Fruit fly (Drosophila melanogaster) whole organism, wandering third instar larva: Measurements from ENCODE around the gene corolla.

Experiments
- Dfd ChIP-seq: fragments of >200 bp; optimal IDR thresholded peaks from 2 replicates; lab custom pipeline; 2017; ENCODE audit warnings: missing biosample characterization, missing genetic modification characterization
- GATAd ChIP-seq: sonication (Bioruptor generic); optimal IDR thresholded peaks from 2 replicates; lab custom pipeline; 2016; ENCODE audit warnings: missing biosample characterization, missing genetic modification characterization
- Hr78 ChIP-seq: fragments of >200 bp; optimal IDR thresholded peaks from 2 replicates; lab custom pipeline; 2017; ENCODE audit warnings: missing biosample characterization, missing genetic modification characterization
- Jra ChIP-seq: sonication (Bioruptor generic); optimal IDR thresholded peaks from 2 replicates; lab custom pipeline; 2016; ENCODE audit warnings: missing biosample characterization, missing genetic modification characterization
- Myc ChIP-seq: fragments of >200 bp; optimal IDR thresholded peaks from 2 replicates; lab custom pipeline; 2017
- dl ChIP-seq, 2 experiments: fragments of 175-275, 200-275 bp in 1 of 2; fragments of 200-275 bp in 1 of 2; sonication (Bioruptor generic); optimal IDR thresholded peaks; lab custom pipeline; 2018; ENCODE audit warnings: mild to moderate bottlenecking in 2 of 2, missing biosample characterization in 2 of 2, missing genetic modification characterization in 2 of 2, moderate library complexity in 2 of 2; ENCODE audit not compliant: partially characterized antibody in 2 of 2, insufficient read depth in 1 of 2
- fru ChIP-seq: fragments of 200-800 bp; sonication (Bioruptor generic); optimal IDR thresholded peaks from 3 replicates; lab custom pipeline; 2016; ENCODE audit warnings: missing biosample characterization, mild to moderate bottlenecking, missing genetic modification characterization
- jim ChIP-seq: fragments of 175-275, 200-325 bp; sonication (Bioruptor generic); optimal IDR thresholded peaks from 2 replicates; lab custom pipeline; 2016; ENCODE audit warnings: missing biosample characterization, mild to moderate bottlenecking, missing genetic modification characterization
- lola ChIP-seq: fragments of >200 bp; optimal IDR thresholded peaks from 2 replicates; lab custom pipeline; 2017; ENCODE audit warnings: missing biosample characterization, missing genetic modification characterization
- psq ChIP-seq: fragments of 200-800 bp; sonication (Bioruptor generic); optimal IDR thresholded peaks from 3 replicates; lab custom pipeline; 2017; ENCODE audit warnings: missing biosample characterization, mild to moderate bottlenecking, missing genetic modification characterization, moderate library complexity
- tai ChIP-seq: sonication (Bioruptor generic); optimal IDR thresholded peaks from 2 replicates; lab custom pipeline; 2016; ENCODE audit warnings: missing biosample characterization, missing genetic modification characterization

DNA sequence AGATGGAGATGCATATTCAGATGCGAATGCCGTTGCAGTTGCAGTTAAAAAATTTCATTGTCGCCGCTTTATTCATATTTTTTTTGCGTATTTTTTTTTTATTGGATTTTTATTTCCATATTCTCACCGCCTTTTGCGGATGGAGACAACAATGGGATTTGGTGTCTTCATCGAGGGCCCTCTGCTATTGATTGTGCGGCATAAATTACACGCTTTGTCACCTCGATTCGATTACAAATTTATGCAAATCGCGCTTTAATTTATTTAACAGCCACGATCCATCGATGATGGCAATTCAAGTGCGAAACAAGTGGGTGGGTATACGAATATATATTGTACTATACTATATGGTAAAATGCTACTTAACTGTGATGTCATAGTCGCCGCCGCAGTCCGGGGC is 48.1 kb downstream of the corolla start:
- no peak for TF ChIP-seq GATAd
- no peak for TF ChIP-seq lola (GFP tag; lab: Kevin White, UChicago)
- no peak for TF ChIP-seq tai (GFP tag; lab: Kevin White, UChicago)
- no peak for TF ChIP-seq fru (GFP tag; lab: Kevin White, UChicago)
- no peak for TF ChIP-seq Dfd (GFP tag; lab: Kevin White, UChicago)
- no peak for TF ChIP-seq Jra (GFP tag; lab: Kevin White, UChicago)
- TF ChIP-seq Hr78 (GFP tag; lab: Kevin White, UChicago) = no peak
- TF ChIP-seq jim (GFP tag; lab: Kevin White, UChicago) = no peak
- TF ChIP-seq Myc (lab: Kevin White, UChicago) = no peak
- no peak for TF ChIP-seq psq (GFP tag; lab: Kevin White, UChicago)
- no peak for TF ChIP-seq dl (GFP tag; optimal IDR thresholded peaks at IDR 0.05; lab: Kevin White, UChicago; ENCODE audit: insufficient read depth in 1 of 2, partially characterized antibody in 2 of 2)
